Fruit fly (Drosophila melanogaster) Kc167 (cell line): Measurements from ENCODE around the gene iav.

Experiments
- Myc ChIP-seq: fragments of >200 bp; optimal IDR thresholded peaks from 2 replicates; lab custom pipeline; 2017; ENCODE audit warnings: missing external identifiers
- Sin3A ChIP-seq: fragments of >200 bp; optimal IDR thresholded peaks from 2 replicates; lab custom pipeline; 2018; ENCODE audit warnings: missing external identifiers
- psq ChIP-seq: fragments of >200 bp; optimal IDR thresholded peaks from 2 replicates; lab custom pipeline; 2017; ENCODE audit warnings: missing external identifiers
- ttk ChIP-seq: sonication (Bioruptor generic); optimal IDR thresholded peaks from 2 replicates; lab custom pipeline; 2017; ENCODE audit warnings: missing external identifiers

- TF ChIP-seq Sin3A (lab: Kevin White, UChicago) (no peak), psq (lab: Kevin White, UChicago) (no peak), Myc (lab: Kevin White, UChicago) (no peak), ttk (no peak)
These were observed 22.2 kb upstream of the iav start for dm6 chrX:6791531-6791930.
